Worm (Caenorhabditis elegans) whole organism, early embryonic: ENCODE results near the gene grd-2.

Experiments used
- ama-1 ChIP-seq: fragments of 150-350 bp; optimal IDR thresholded peaks from 2 replicates; lab custom pipeline; 2014
- ceh-36 ChIP-seq: sonication (generic microtip); optimal IDR thresholded peaks from 2 replicates; lab custom pipeline; 2016; ENCODE audit warnings: missing genetic modification characterization, inconsistent platforms, missing compliant biosample characterization
- ets-7 ChIP-seq: sonication (generic microtip); optimal IDR thresholded peaks from 2 replicates; lab custom pipeline; 2016; ENCODE audit warnings: missing genotype, missing genetic modification characterization, missing compliant biosample characterization
- flt-1 ChIP-seq: fragments of 200-800 bp; sonication (Bioruptor generic); IDR thresholded peaks from 2 replicates; pipeline ENCODE4 v1.3.6; 2022; ENCODE audit warnings: missing genetic modification characterization, missing compliant biosample characterization
- hmbx-1 ChIP-seq: sonication (generic microtip); optimal IDR thresholded peaks from 2 replicates; lab custom pipeline; 2016; ENCODE audit warnings: mild to moderate bottlenecking, missing genetic modification characterization, missing compliant biosample characterization
- hmg-4 ChIP-seq: fragments of 200-800 bp; sonication (Bioruptor generic); optimal IDR thresholded peaks from 2 replicates; lab custom pipeline; 2018; ENCODE audit warnings: mild to moderate bottlenecking, missing genetic modification characterization, missing compliant biosample characterization
- hnd-1 ChIP-seq: sonication (generic microtip); optimal IDR thresholded peaks from 2 replicates; lab custom pipeline; 2016; ENCODE audit warnings: missing genetic modification characterization, missing compliant biosample characterization
- tbx-37 ChIP-seq: fragments of 200-800 bp; sonication (Bioruptor generic); conservative IDR thresholded peaks from 2 replicates; pipeline ENCODE4 v1.3.6; 2022; ENCODE audit warnings: missing genetic modification reagents, missing genetic modification characterization, missing compliant biosample characterization

DNA sequence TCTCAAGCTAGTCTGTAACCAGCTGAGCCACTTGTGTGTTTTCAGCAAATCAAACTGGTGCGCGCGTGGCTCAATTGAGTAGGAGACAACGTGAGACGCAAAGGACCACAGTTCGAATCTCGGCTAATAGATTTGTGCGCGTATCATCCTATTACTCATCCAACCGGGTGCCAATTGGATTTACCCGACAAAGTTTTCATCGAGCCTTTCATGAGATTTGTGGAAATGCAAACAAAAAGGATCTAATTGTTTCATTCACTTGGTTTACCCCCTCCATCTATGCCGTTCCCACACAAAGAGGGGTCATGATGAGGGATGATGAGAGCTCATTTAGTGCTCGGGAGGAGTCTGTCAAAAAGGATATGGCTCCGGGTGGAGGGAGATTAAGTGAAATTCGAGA, 45.6 kb downstream of the grd-2 start:
- no peak for TF ChIP-seq flt-1 (GFP tag; lab: Robert Waterston, UW)
- TF ChIP-seq tbx-37 (GFP tag; lab: Robert Waterston, UW) = no peak
- no peak for TF ChIP-seq hmbx-1
- no peak for TF ChIP-seq hmg-4
- TF ChIP-seq ets-7 = no peak
- TF ChIP-seq ama-1 = no peak
- no peak for TF ChIP-seq hnd-1 (tag; lab: Kevin White, UChicago)
- no peak for TF ChIP-seq ceh-36
